Worm (Caenorhabditis elegans) whole organism, late embryonic: ENCODE results near the gene C16H3.3.

Experiments used
- ceh-9 ChIP-seq: sonication (generic microtip); optimal IDR thresholded peaks from 2 replicates; lab custom pipeline; 2016; ENCODE audit warnings: mild to moderate bottlenecking, missing genetic modification characterization, inconsistent platforms, missing compliant biosample characterization
- elt-2 ChIP-seq: sonication (generic microtip); optimal IDR thresholded peaks from 2 replicates; lab custom pipeline; 2016; ENCODE audit warnings: missing genetic modification reagents, missing genetic modification characterization, missing compliant biosample characterization
- unc-55 ChIP-seq: sonication (generic microtip); optimal IDR thresholded peaks from 2 replicates; lab custom pipeline; 2017; ENCODE audit warnings: missing biosample characterization, missing genetic modification reagents, missing genetic modification characterization

DNA sequence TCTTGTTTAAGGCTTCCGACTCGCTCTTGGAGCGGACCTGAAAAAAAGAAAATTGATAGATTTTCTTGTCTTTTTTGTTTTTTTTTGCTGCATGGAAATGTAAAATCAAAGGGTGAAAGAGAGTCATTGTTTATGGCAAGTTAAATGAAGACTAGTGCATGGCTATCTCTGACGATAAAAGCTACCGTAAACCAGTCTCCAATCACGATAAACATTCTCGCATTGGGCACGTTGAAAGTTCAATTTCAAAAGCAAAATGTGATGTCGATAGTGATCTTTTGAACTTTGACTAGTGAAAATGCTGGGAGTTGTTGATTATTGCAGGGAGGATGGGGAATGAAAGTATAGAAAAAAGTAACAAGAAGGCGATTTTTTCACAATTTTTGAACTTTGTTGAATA lies 16.8 kb upstream of the C16H3.3 start:
- no peak for TF ChIP-seq elt-2
- no peak for TF ChIP-seq unc-55
- TF ChIP-seq ceh-9 (tag; lab: Kevin White, UChicago): no peak
